Worm (Caenorhabditis elegans) whole organism, L2 larva: ENCODE measurements around the gene pah-1.
A peak's percentile ranks its signal among the peaks of the same experiment; 100 is the strongest.

Experiments used
- C34F6.9 ChIP-seq: fragments of 150-350 bp; optimal IDR thresholded peaks from 2 replicates; lab custom pipeline; 2014; ENCODE audit warnings: missing biosample characterization, missing genetic modification characterization
- F13H6.1 ChIP-seq: sonication (generic microtip); optimal IDR thresholded peaks from 2 replicates; lab custom pipeline; 2016; ENCODE audit warnings: missing genetic modification characterization, missing compliant biosample characterization
- R02D3.7 ChIP-seq: fragments of 150-350 bp; optimal IDR thresholded peaks from 2 replicates; lab custom pipeline; 2014; ENCODE audit warnings: missing biosample characterization, missing genetic modification characterization
- Y55F3AM.14 ChIP-seq: fragments of 200-800 bp; sonication (Bioruptor generic); optimal IDR thresholded peaks from 2 replicates; lab custom pipeline; 2018; ENCODE audit warnings: mild to moderate bottlenecking, missing genetic modification characterization, missing compliant biosample characterization
- ZK546.5 ChIP-seq: sonication (generic microtip); optimal IDR thresholded peaks from 2 replicates; lab custom pipeline; 2017; ENCODE audit warnings: missing biosample characterization, missing genetic modification characterization
- alr-1 ChIP-seq: fragments of 150-350 bp; optimal IDR thresholded peaks from 2 replicates; lab custom pipeline; 2014; ENCODE audit warnings: missing biosample characterization, missing genetic modification characterization
- aly-2 ChIP-seq: fragments of 150-350 bp; optimal IDR thresholded peaks from 2 replicates; lab custom pipeline; 2014; ENCODE audit warnings: missing biosample characterization, missing genetic modification characterization
- ama-1 ChIP-seq: fragments of 150-350 bp; optimal IDR thresholded peaks from 2 replicates; lab custom pipeline; 2018; ENCODE audit warnings: inconsistent platforms
- blmp-1 ChIP-seq: sonication (generic microtip); optimal IDR thresholded peaks from 2 replicates; lab custom pipeline; 2017; ENCODE audit warnings: missing genetic modification characterization, mild to moderate bottlenecking, missing compliant biosample characterization, antibody characterized with exemption, moderate library complexity; ENCODE audit not compliant: insufficient read depth
- ceh-16 ChIP-seq: fragments of 150-350 bp; optimal IDR thresholded peaks from 2 replicates; lab custom pipeline; 2014; ENCODE audit warnings: missing biosample characterization, missing genetic modification characterization
- ceh-82 ChIP-seq: fragments of 150-350 bp; optimal IDR thresholded peaks from 2 replicates; lab custom pipeline; 2014; ENCODE audit warnings: missing biosample characterization, missing genetic modification characterization
- crh-2 ChIP-seq: sonication (generic microtip); optimal IDR thresholded peaks from 2 replicates; lab custom pipeline; 2017; ENCODE audit warnings: missing biosample characterization, missing genetic modification characterization
- dmd-4 ChIP-seq: sonication (generic microtip); optimal IDR thresholded peaks from 2 replicates; lab custom pipeline; 2017; ENCODE audit warnings: missing biosample characterization, missing genetic modification characterization
- egl-27 ChIP-seq: sonication (generic microtip); optimal IDR thresholded peaks from 3 replicates; lab custom pipeline; 2017; ENCODE audit warnings: missing biosample characterization, missing genetic modification reagents, missing genetic modification characterization
- elt-1 ChIP-seq: fragments of 150-350 bp; optimal IDR thresholded peaks from 2 replicates; lab custom pipeline; 2014; ENCODE audit warnings: missing biosample characterization, missing genetic modification characterization
- elt-3 ChIP-seq: sonication (generic microtip); optimal IDR thresholded peaks from 2 replicates; lab custom pipeline; 2017; ENCODE audit warnings: missing biosample characterization, missing genetic modification characterization
- fos-1 ChIP-seq: fragments of 150-350 bp; optimal IDR thresholded peaks from 2 replicates; lab custom pipeline; 2014; ENCODE audit warnings: missing biosample characterization, missing genetic modification characterization
- gmeb-1 ChIP-seq: fragments of 150-350 bp; optimal IDR thresholded peaks from 2 replicates; lab custom pipeline; 2014; ENCODE audit warnings: missing biosample characterization, missing genetic modification characterization
- lin-11 ChIP-seq: fragments of 150-350 bp; sonication (generic microtip); optimal IDR thresholded peaks from 2 replicates; lab custom pipeline; 2014; ENCODE audit warnings: missing biosample characterization, missing genetic modification characterization, inconsistent platforms, mixed read lengths
- lin-39 ChIP-seq: fragments of 150-350 bp; optimal IDR thresholded peaks from 2 replicates; lab custom pipeline; 2014; ENCODE audit warnings: missing biosample characterization, missing genetic modification reagents, missing genetic modification characterization
- lsy-2 ChIP-seq, 2 experiments: fragments of 150-350 bp in 1 of 2; sonication (generic microtip) in 1 of 2; optimal IDR thresholded peaks; 2 replicates each; lab custom pipeline; 2014 to 2017; ENCODE audit warnings: missing biosample characterization in 2 of 2, missing genetic modification characterization in 2 of 2
- mab-5 ChIP-seq: fragments of 150-350 bp; optimal IDR thresholded peaks from 2 replicates; lab custom pipeline; 2014; ENCODE audit warnings: missing biosample characterization, missing genetic modification characterization
- mbf-1 ChIP-seq: sonication (generic microtip); optimal IDR thresholded peaks from 2 replicates; lab custom pipeline; 2017; ENCODE audit warnings: missing biosample characterization, missing genetic modification characterization
- mdl-1 ChIP-seq, 2 experiments: fragments of 150-350 bp in 1 of 2; sonication (generic microtip) in 1 of 2; optimal IDR thresholded peaks; 2 replicates each; lab custom pipeline; 2017; ENCODE audit warnings: missing biosample characterization in 2 of 2, missing genetic modification characterization in 2 of 2
- nhr-10 ChIP-seq: sonication (generic microtip); optimal IDR thresholded peaks from 2 replicates; lab custom pipeline; 2017; ENCODE audit warnings: missing biosample characterization, missing genetic modification characterization
- nhr-11 ChIP-seq: fragments of 150-350 bp; optimal IDR thresholded peaks from 2 replicates; lab custom pipeline; 2014; ENCODE audit warnings: missing biosample characterization, missing genetic modification characterization
- nhr-12 ChIP-seq: fragments of 150-350 bp; optimal IDR thresholded peaks from 2 replicates; lab custom pipeline; 2014; ENCODE audit warnings: missing biosample characterization, missing genetic modification characterization
- nhr-129 ChIP-seq: fragments of 150-350 bp; optimal IDR thresholded peaks from 2 replicates; lab custom pipeline; 2014; ENCODE audit warnings: missing biosample characterization, missing genetic modification characterization
- nhr-21 ChIP-seq: fragments of 150-350 bp; optimal IDR thresholded peaks from 2 replicates; lab custom pipeline; 2014; ENCODE audit warnings: missing biosample characterization, missing genetic modification characterization
- nhr-23 ChIP-seq: fragments of 150-350 bp; optimal IDR thresholded peaks from 2 replicates; lab custom pipeline; 2014; ENCODE audit warnings: missing biosample characterization, missing genetic modification reagents, missing genetic modification characterization
- nhr-237 ChIP-seq: fragments of 150-350 bp; optimal IDR thresholded peaks from 2 replicates; lab custom pipeline; 2014; ENCODE audit warnings: missing biosample characterization, missing genetic modification characterization
- nhr-25 ChIP-seq: fragments of 150-350 bp; sonication (generic microtip); optimal IDR thresholded peaks from 3 replicates; lab custom pipeline; 2014; ENCODE audit warnings: missing biosample characterization, missing genetic modification characterization
- nhr-6 ChIP-seq: fragments of 150-350 bp; optimal IDR thresholded peaks from 2 replicates; lab custom pipeline; 2014; ENCODE audit warnings: missing biosample characterization, missing genetic modification characterization
- nhr-77 ChIP-seq: fragments of 150-350 bp; optimal IDR thresholded peaks from 2 replicates; lab custom pipeline; 2014; ENCODE audit warnings: missing biosample characterization, missing genetic modification characterization
- peb-1 ChIP-seq: fragments of 150-350 bp; optimal IDR thresholded peaks from 2 replicates; lab custom pipeline; 2014; ENCODE audit warnings: missing biosample characterization, missing genetic modification characterization
- sem-4 ChIP-seq: fragments of 150-350 bp; optimal IDR thresholded peaks from 2 replicates; lab custom pipeline; 2014; ENCODE audit warnings: missing biosample characterization, missing genetic modification reagents, missing genetic modification characterization
- skn-1 ChIP-seq: sonication (generic microtip); optimal IDR thresholded peaks from 2 replicates; lab custom pipeline; 2017; ENCODE audit warnings: missing biosample characterization, missing genetic modification characterization
- sma-3 ChIP-seq: sonication (generic microtip); optimal IDR thresholded peaks from 2 replicates; lab custom pipeline; 2016; ENCODE audit warnings: missing genetic modification reagents, missing genetic modification characterization, missing compliant biosample characterization
- sma-9 ChIP-seq, 2 experiments: fragments of 150-350 bp in 1 of 2; sonication (generic microtip) in 1 of 2; optimal IDR thresholded peaks; 2 replicates each; lab custom pipeline; 2014 to 2016; ENCODE audit warnings: missing genetic modification characterization in 2 of 2, mild to moderate bottlenecking in 1 of 2, missing biosample characterization in 1 of 2, missing compliant biosample characterization in 1 of 2, missing genetic modification reagents in 1 of 2, moderate library complexity in 1 of 2
- snpc-4 ChIP-seq: fragments of 150-350 bp; optimal IDR thresholded peaks from 2 replicates; lab custom pipeline; 2014; ENCODE audit warnings: missing biosample characterization, missing genetic modification characterization
- unc-39 ChIP-seq: fragments of 150-350 bp; optimal IDR thresholded peaks from 2 replicates; lab custom pipeline; 2014; ENCODE audit warnings: missing biosample characterization, missing genetic modification characterization
- unc-55 ChIP-seq: fragments of 150-350 bp; sonication (generic microtip); optimal IDR thresholded peaks from 3 replicates; lab custom pipeline; 2014; ENCODE audit warnings: missing biosample characterization, missing genetic modification reagents, missing genetic modification characterization
- unc-62 ChIP-seq: fragments of 150-350 bp; optimal IDR thresholded peaks from 2 replicates; lab custom pipeline; 2014; ENCODE audit warnings: missing biosample characterization, missing genetic modification reagents, missing genetic modification characterization
- zag-1 ChIP-seq: fragments of 150-350 bp; optimal IDR thresholded peaks from 2 replicates; lab custom pipeline; 2014; ENCODE audit warnings: missing biosample characterization, missing genetic modification characterization
- ztf-1 ChIP-seq: fragments of 200-800 bp; sonication (Bioruptor generic); conservative IDR thresholded peaks from 2 replicates; pipeline ENCODE4 v1.3.6; 2022; ENCODE audit warnings: missing genetic modification characterization, missing compliant biosample characterization
- ztf-11 ChIP-seq: sonication (generic microtip); optimal IDR thresholded peaks from 2 replicates; lab custom pipeline; 2017; ENCODE audit warnings: missing biosample characterization, missing genetic modification characterization
- ztf-4 ChIP-seq: fragments of 150-350 bp; optimal IDR thresholded peaks from 2 replicates; lab custom pipeline; 2014; ENCODE audit warnings: missing biosample characterization, missing genetic modification characterization

Gene pah-1

DNA sequence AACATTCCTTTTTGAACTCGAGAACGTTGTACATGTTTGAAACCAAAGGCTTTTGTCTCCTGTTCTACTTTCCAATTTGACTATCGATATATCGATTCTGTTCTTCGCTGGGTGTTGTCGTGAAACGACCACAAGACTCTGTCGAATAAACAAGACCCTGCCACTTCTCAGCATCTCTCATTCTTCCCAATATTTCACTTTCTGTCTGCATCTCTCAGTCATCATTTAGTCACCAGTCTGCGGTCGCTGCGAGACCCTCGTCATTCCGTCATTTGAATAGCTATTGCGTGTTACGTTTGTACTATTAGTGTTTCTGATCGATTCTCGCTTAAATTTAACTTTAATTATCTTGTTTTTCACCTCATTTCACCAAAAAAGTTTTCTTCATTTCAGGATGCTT, 20.6 kb upstream of the pah-1 start (continued):
- TF ChIP-seq ztf-11 (no peak), unc-62 (GFP tag; lab: Kevin White, UChicago) (peak; percentile 69), C34F6.9 (tag; lab: Kevin White, UChicago) (peak; percentile 100), elt-3 (no peak), lin-39 (no peak), unc-39 (no peak), ceh-16 (tag; lab: Kevin White, UChicago) (peak; percentile 47)

DNA sequence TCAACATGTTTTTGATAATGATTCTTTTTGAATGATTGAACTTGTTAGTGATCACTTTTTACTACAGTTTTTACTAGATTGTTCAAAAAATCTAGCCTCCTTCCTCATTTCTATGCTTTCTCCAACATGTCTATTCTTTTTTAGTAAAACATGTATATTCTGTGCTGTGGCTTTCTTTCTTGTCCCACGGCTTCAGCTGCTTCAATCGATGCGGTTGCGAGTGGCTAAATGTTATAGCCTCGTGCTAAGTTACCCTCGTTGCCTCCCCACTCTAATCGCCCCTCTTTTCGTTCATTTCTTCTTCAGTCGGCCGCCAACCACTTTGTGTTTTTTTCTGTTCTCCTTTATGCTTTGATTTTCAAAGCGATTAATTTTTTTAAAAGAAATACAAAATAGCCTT, 19.1 kb upstream of the pah-1 start:
- peak; percentile 32 for TF ChIP-seq sem-4 (tag; lab: Kevin White, UChicago)
- no peak for TF ChIP-seq lin-39
- peak in 1 of 2 experiments; percentile 46 for TF ChIP-seq lsy-2 (tag; optimal IDR thresholded peaks at IDR 0.05; lab: Kevin White, UChicago)
- no peak for TF ChIP-seq nhr-23 (tag; lab: Kevin White, UChicago)
- TF ChIP-seq C34F6.9 (tag; lab: Kevin White, UChicago) = peak; percentile 35
- peak; percentile 8 for TF ChIP-seq snpc-4
- TF ChIP-seq nhr-11 (tag; lab: Kevin White, UChicago) = peak; percentile 13
- TF ChIP-seq ztf-4 = peak; percentile 39
- TF ChIP-seq sma-9 (GFP tag; optimal IDR thresholded peaks at IDR 0.05; lab: Kevin White, UChicago) = peak; percentile 25
- no peak for TF ChIP-seq sma-9 (tag; optimal IDR thresholded peaks at IDR 0.05; lab: Kevin White, UChicago)
- TF ChIP-seq mdl-1 (tag; optimal IDR thresholded peaks at IDR 0.05; lab: Kevin White, UChicago) = peak; percentile 45 to 58
- peak; percentile 46 for TF ChIP-seq nhr-129 (tag; lab: Kevin White, UChicago)
- TF ChIP-seq unc-39 = no peak

- no peak for TF ChIP-seq gmeb-1 (tag; lab: Kevin White, UChicago)
- no peak for TF ChIP-seq nhr-23 (tag; lab: Kevin White, UChicago)
- no peak for TF ChIP-seq ceh-82 (tag; lab: Kevin White, UChicago)
- no peak for TF ChIP-seq lin-11 (tag; lab: Kevin White, UChicago)
- TF ChIP-seq nhr-6 (tag; lab: Kevin White, UChicago) = no peak
- peak; percentile 71 for TF ChIP-seq crh-2 (tag; lab: Kevin White, UChicago)
- no peak for TF ChIP-seq peb-1 (tag; lab: Kevin White, UChicago)
- TF ChIP-seq zag-1 (tag; lab: Kevin White, UChicago) = peak; percentile 33
- no peak for TF ChIP-seq nhr-12 (tag; lab: Kevin White, UChicago)
- TF ChIP-seq aly-2 = no peak
- TF ChIP-seq nhr-25 = no peak
- TF ChIP-seq unc-62 (GFP tag; lab: Kevin White, UChicago) = no peak
- TF ChIP-seq sem-4 (tag; lab: Kevin White, UChicago) = peak; percentile 23
- TF ChIP-seq lsy-2 (tag; optimal IDR thresholded peaks at IDR 0.05; lab: Kevin White, UChicago) = peak in 1 of 2 experiments; percentile 41
- no peak for TF ChIP-seq dmd-4 (tag; lab: Kevin White, UChicago)
- TF ChIP-seq snpc-4 = peak; percentile 13
- no peak for TF ChIP-seq mbf-1 (tag; lab: Kevin White, UChicago)
- peak; percentile 28 for TF ChIP-seq sma-9 (GFP tag; optimal IDR thresholded peaks at IDR 0.05; lab: Kevin White, UChicago)
- no peak for TF ChIP-seq sma-9 (tag; optimal IDR thresholded peaks at IDR 0.05; lab: Kevin White, UChicago)
- TF ChIP-seq mab-5 (tag; lab: Kevin White, UChicago) = no peak
- peak; percentile 20 for TF ChIP-seq ztf-4
- no peak for TF ChIP-seq lin-39
- TF ChIP-seq nhr-11 (tag; lab: Kevin White, UChicago) = no peak
- TF ChIP-seq nhr-21 = no peak
- no peak for TF ChIP-seq ztf-1 (GFP tag; lab: Robert Waterston, UW)
- no peak for TF ChIP-seq R02D3.7
- TF ChIP-seq unc-55 = peak; percentile 71
- no peak for TF ChIP-seq ZK546.5 (tag; lab: Kevin White, UChicago)
- peak; percentile 49 for TF ChIP-seq F13H6.1 (tag; lab: Kevin White, UChicago)
- no peak for TF ChIP-seq ceh-16 (tag; lab: Kevin White, UChicago)
- TF ChIP-seq mdl-1 (tag; optimal IDR thresholded peaks at IDR 0.05; lab: Kevin White, UChicago) = no peak
- peak; percentile 86 for TF ChIP-seq C34F6.9 (tag; lab: Kevin White, UChicago)
- TF ChIP-seq nhr-10 (tag; lab: Kevin White, UChicago) = no peak
- no peak for TF ChIP-seq skn-1 (tag; lab: Kevin White, UChicago)
- peak; percentile 82 for TF ChIP-seq ama-1 (lab: Kevin White, UChicago)
- peak; percentile 6 for TF ChIP-seq fos-1 (tag; lab: Kevin White, UChicago)
- no peak for TF ChIP-seq elt-1 (tag; lab: Kevin White, UChicago)
- no peak for TF ChIP-seq nhr-77
- no peak for TF ChIP-seq ztf-11
- TF ChIP-seq blmp-1 = no peak
- no peak for TF ChIP-seq Y55F3AM.14 (GFP tag; lab: Kevin White, UChicago)
- no peak for TF ChIP-seq sma-3 (GFP tag; lab: Kevin White, UChicago)
- TF ChIP-seq elt-3 = no peak
- no peak for TF ChIP-seq egl-27 (tag; lab: Kevin White, UChicago)
- no peak for TF ChIP-seq nhr-237 (tag; lab: Kevin White, UChicago)
- no peak for TF ChIP-seq alr-1 (tag; lab: Kevin White, UChicago)
- TF ChIP-seq nhr-129 (tag; lab: Kevin White, UChicago) = peak; percentile 48
Observed at ce11 chrII:8784235-8784928, 17.6 kb upstream of the pah-1 start.
